Worm (Caenorhabditis elegans) whole organism, mixed stage, embryonic: ENCODE measurements around the gene alh-9.

ENCODE experiments used
- ceh-83 ChIP-seq: fragments of 200-800 bp; sonication (Bioruptor generic); optimal IDR thresholded peaks from 2 replicates; lab custom pipeline; 2018; ENCODE audit warnings: mild to moderate bottlenecking, missing genetic modification characterization, missing compliant biosample characterization
- ces-1 ChIP-seq: fragments of 150-350 bp; optimal IDR thresholded peaks from 2 replicates; lab custom pipeline; 2014; ENCODE audit warnings: missing biosample characterization, missing genetic modification reagents, missing genetic modification characterization
- lsy-2 ChIP-seq: fragments of 150-350 bp; optimal IDR thresholded peaks from 2 replicates; lab custom pipeline; 2014; ENCODE audit warnings: missing biosample characterization, missing genetic modification characterization
- nhr-76 ChIP-seq: sonication (generic microtip); optimal IDR thresholded peaks from 2 replicates; lab custom pipeline; 2017; ENCODE audit warnings: missing biosample characterization, missing genetic modification characterization
- snpc-4 ChIP-seq: fragments of 150-350 bp; optimal IDR thresholded peaks from 2 replicates; lab custom pipeline; 2014; ENCODE audit warnings: missing biosample characterization, missing genetic modification characterization
- tbx-8 ChIP-seq: fragments of 200-800 bp; sonication (Bioruptor generic); optimal IDR thresholded peaks from 2 replicates; lab custom pipeline; 2018; ENCODE audit warnings: mild to moderate bottlenecking, missing genetic modification characterization, moderate library complexity, missing compliant biosample characterization
- unc-62 ChIP-seq: fragments of 150-350 bp; optimal IDR thresholded peaks from 2 replicates; lab custom pipeline; 2014; ENCODE audit warnings: missing biosample characterization, missing genetic modification reagents, missing genetic modification characterization

- TF ChIP-seq ceh-83 (GFP tag; lab: Kevin White, UChicago) (no peak), nhr-76 (tag; lab: Kevin White, UChicago) (no peak), unc-62 (GFP tag; lab: Kevin White, UChicago) (no peak), tbx-8 (GFP tag; lab: Kevin White, UChicago) (no peak), ces-1 (GFP tag; lab: Kevin White, UChicago) (no peak), lsy-2 (tag; lab: Kevin White, UChicago) (no peak), snpc-4 (tag; lab: Kevin White, UChicago) (no peak)
Observed at ce11 chrIII:5876140-5876675, 20.4 kb downstream of the alh-9 start, which contains the start of gene aldo-2.
